Worm (Caenorhabditis elegans) whole organism, mixed stage, embryonic: Measurements from ENCODE around the gene K06A9.3.
A peak's percentile ranks its signal among the peaks of the same experiment; 100 is the strongest.

ENCODE experiments used
- M03D4.4 ChIP-seq: sonication (generic microtip); optimal IDR thresholded peaks from 2 replicates; lab custom pipeline; 2017; ENCODE audit warnings: mild to moderate bottlenecking, missing genetic modification characterization, missing compliant biosample characterization
- bed-3 ChIP-seq: fragments of 200-800 bp; sonication (Bioruptor generic); optimal IDR thresholded peaks from 3 replicates; lab custom pipeline; 2018; ENCODE audit warnings: mild to moderate bottlenecking, missing genetic modification characterization, moderate library complexity, missing compliant biosample characterization
- blmp-1 ChIP-seq: fragments of 150-350 bp; optimal IDR thresholded peaks from 2 replicates; lab custom pipeline; 2014; ENCODE audit warnings: missing biosample characterization, missing genetic modification characterization
- ceh-43 ChIP-seq: fragments of 200-800 bp; sonication (Bioruptor generic); optimal IDR thresholded peaks from 2 replicates; lab custom pipeline; 2018; ENCODE audit warnings: mild to moderate bottlenecking, missing genetic modification characterization, moderate library complexity, missing compliant biosample characterization
- ceh-83 ChIP-seq: fragments of 200-800 bp; sonication (Bioruptor generic); optimal IDR thresholded peaks from 2 replicates; lab custom pipeline; 2018; ENCODE audit warnings: mild to moderate bottlenecking, missing genetic modification characterization, missing compliant biosample characterization
- cnd-1 ChIP-seq: fragments of 200-800 bp; sonication (Bioruptor generic); optimal IDR thresholded peaks from 2 replicates; lab custom pipeline; 2018; ENCODE audit warnings: mild to moderate bottlenecking, missing genetic modification characterization, missing compliant biosample characterization
- drap-1 ChIP-seq: fragments of 200-800 bp; sonication (Bioruptor generic); optimal IDR thresholded peaks from 3 replicates; lab custom pipeline; 2018; ENCODE audit warnings: mild to moderate bottlenecking, missing genetic modification characterization, missing compliant biosample characterization
- elt-1 ChIP-seq: sonication (generic microtip); optimal IDR thresholded peaks from 2 replicates; lab custom pipeline; 2017; ENCODE audit warnings: missing genetic modification characterization, mild to moderate bottlenecking, missing compliant biosample characterization, antibody characterized with exemption, moderate library complexity, borderline replicate concordance; ENCODE audit not compliant: insufficient read depth
- flh-1 ChIP-seq: fragments of 200-800 bp; sonication (Bioruptor generic); optimal IDR thresholded peaks from 2 replicates; lab custom pipeline; 2018; ENCODE audit warnings: mild to moderate bottlenecking, missing genetic modification characterization, moderate library complexity, missing compliant biosample characterization
- ham-2 ChIP-seq: fragments of 200-800 bp; sonication (Bioruptor generic); optimal IDR thresholded peaks from 2 replicates; lab custom pipeline; 2018; ENCODE audit warnings: mild to moderate bottlenecking, missing genetic modification characterization, missing compliant biosample characterization
- hlh-1 ChIP-seq: fragments of 150-350 bp; optimal IDR thresholded peaks from 2 replicates; lab custom pipeline; 2014; ENCODE audit warnings: missing biosample characterization, missing genetic modification reagents, missing genetic modification characterization
- lin-13 ChIP-seq: fragments of 150-350 bp; optimal IDR thresholded peaks from 2 replicates; lab custom pipeline; 2014; ENCODE audit warnings: missing biosample characterization, missing genetic modification characterization
- lsy-2 ChIP-seq: fragments of 150-350 bp; optimal IDR thresholded peaks from 2 replicates; lab custom pipeline; 2014; ENCODE audit warnings: missing biosample characterization, missing genetic modification characterization
- mab-5 ChIP-seq: fragments of 150-350 bp; optimal IDR thresholded peaks from 2 replicates; lab custom pipeline; 2014; ENCODE audit warnings: missing biosample characterization, missing genetic modification characterization
- mep-1 ChIP-seq: fragments of 150-350 bp; optimal IDR thresholded peaks from 2 replicates; lab custom pipeline; 2017; ENCODE audit warnings: missing biosample characterization, missing genetic modification reagents, missing genetic modification characterization, inconsistent platforms
- nhr-237 ChIP-seq: fragments of 150-350 bp; optimal IDR thresholded peaks from 2 replicates; lab custom pipeline; 2014; ENCODE audit warnings: missing biosample characterization, missing genetic modification characterization
- nhr-28 ChIP-seq: fragments of 150-350 bp; optimal IDR thresholded peaks from 2 replicates; lab custom pipeline; 2014; ENCODE audit warnings: missing biosample characterization, missing genetic modification characterization
- nhr-76 ChIP-seq: sonication (generic microtip); optimal IDR thresholded peaks from 2 replicates; lab custom pipeline; 2017; ENCODE audit warnings: missing biosample characterization, missing genetic modification characterization
- pha-4 ChIP-seq: fragments of 150-350 bp; optimal IDR thresholded peaks from 2 replicates; lab custom pipeline; 2018; ENCODE audit warnings: missing biosample characterization, missing genetic modification reagents, missing genetic modification characterization
- snpc-4 ChIP-seq: fragments of 150-350 bp; optimal IDR thresholded peaks from 2 replicates; lab custom pipeline; 2014; ENCODE audit warnings: missing biosample characterization, missing genetic modification characterization
- sptf-1 ChIP-seq: sonication (generic microtip); optimal IDR thresholded peaks from 2 replicates; lab custom pipeline; 2017; ENCODE audit warnings: mild to moderate bottlenecking, missing genetic modification characterization, moderate library complexity, missing compliant biosample characterization
- tbx-8 ChIP-seq: fragments of 200-800 bp; sonication (Bioruptor generic); optimal IDR thresholded peaks from 2 replicates; lab custom pipeline; 2018; ENCODE audit warnings: mild to moderate bottlenecking, missing genetic modification characterization, moderate library complexity, missing compliant biosample characterization
- unc-120 ChIP-seq: sonication (generic microtip); optimal IDR thresholded peaks from 2 replicates; lab custom pipeline; 2017; ENCODE audit warnings: missing genetic modification characterization, missing compliant biosample characterization; ENCODE audit not compliant: poor library complexity, severe bottlenecking
- unc-39 ChIP-seq: fragments of 150-350 bp; optimal IDR thresholded peaks from 2 replicates; lab custom pipeline; 2014; ENCODE audit warnings: missing biosample characterization, missing genetic modification characterization
- unc-62 ChIP-seq: fragments of 150-350 bp; optimal IDR thresholded peaks from 2 replicates; lab custom pipeline; 2014; ENCODE audit warnings: missing biosample characterization, missing genetic modification reagents, missing genetic modification characterization
- ztf-11 ChIP-seq: fragments of 150-350 bp; optimal IDR thresholded peaks from 2 replicates; lab custom pipeline; 2014; ENCODE audit warnings: missing biosample characterization, missing genetic modification characterization

Gene K06A9.3

ce11 chrX:1521387-1521786, 13.8 kb downstream of the K06A9.3 start, which contains the start of gene toca-1:
TSS of gene toca-1 (minus strand) at chrX:1521487.
- TF ChIP-seq elt-1 (no peak), lin-13 (tag; lab: Kevin White, UChicago) (no peak), unc-62 (GFP tag; lab: Kevin White, UChicago) (no peak), nhr-28 (tag; lab: Kevin White, UChicago) (no peak), ztf-11 (tag; lab: Kevin White, UChicago) (no peak), blmp-1 (tag; lab: Kevin White, UChicago) (no peak), unc-39 (tag; lab: Kevin White, UChicago) (no peak), nhr-237 (tag; lab: Kevin White, UChicago) (no peak), M03D4.4 (tag; lab: Kevin White, UChicago) (no peak)
- TF ChIP-seq, all 35 proteins: peak for 0

DNA sequence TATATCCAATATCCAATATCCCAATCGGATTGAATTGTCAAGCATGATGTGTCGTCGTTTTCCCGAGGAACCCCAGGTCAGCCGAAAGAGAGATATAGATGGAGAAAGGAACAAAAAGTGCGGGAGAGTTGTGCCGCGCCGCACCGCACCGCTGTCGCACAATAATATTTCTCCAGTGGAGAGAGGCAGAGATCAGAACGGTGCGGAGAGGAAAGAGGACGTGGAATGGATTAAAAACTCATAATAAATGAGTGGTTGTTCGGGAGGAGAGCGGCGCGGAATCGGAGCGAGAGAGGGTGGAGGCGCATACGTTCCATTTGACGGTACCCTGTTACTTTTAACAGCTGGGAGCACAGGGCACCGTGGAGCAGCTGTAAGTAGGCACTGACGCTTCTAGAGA, 17.6 kb downstream of the K06A9.3 start:
- TF ChIP-seq M03D4.4 (tag; lab: Kevin White, UChicago): no peak
- peak; percentile 4 for TF ChIP-seq unc-120 (tag; lab: Kevin White, UChicago)

DNA sequence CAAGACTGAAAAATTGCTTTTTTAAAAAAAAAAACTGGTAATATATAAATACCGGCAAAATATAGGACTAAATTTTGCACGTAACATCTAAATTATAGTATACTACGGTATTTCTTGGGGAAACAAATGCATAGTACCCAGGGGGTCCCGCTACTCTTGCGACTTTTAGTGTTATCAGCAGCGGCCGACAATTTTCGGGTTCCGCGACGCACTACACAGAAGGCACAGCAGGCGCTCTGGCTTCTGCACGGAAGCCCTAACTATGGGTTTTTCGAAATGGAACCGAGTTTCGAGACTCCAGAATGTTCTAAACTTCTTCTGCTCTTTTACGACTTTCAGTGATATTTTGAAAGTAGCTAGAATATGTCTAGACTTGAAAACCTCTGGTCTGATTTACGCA, 18.6 kb downstream of the K06A9.3 start:
- TF ChIP-seq unc-120 (tag; lab: Kevin White, UChicago): no peak
- no peak for TF ChIP-seq lsy-2
- no peak for TF ChIP-seq blmp-1 (tag; lab: Kevin White, UChicago)
- TF ChIP-seq mep-1 (tag; lab: Kevin White, UChicago): no peak
- no peak for TF ChIP-seq unc-39 (tag; lab: Kevin White, UChicago)
- no peak for TF ChIP-seq sptf-1 (tag; lab: Kevin White, UChicago)
- no peak for TF ChIP-seq tbx-8 (GFP tag; lab: Kevin White, UChicago)
- TF ChIP-seq nhr-76: no peak
- TF ChIP-seq mab-5 (tag; lab: Kevin White, UChicago): no peak
- TF ChIP-seq nhr-237 (tag; lab: Kevin White, UChicago): no peak
- TF ChIP-seq ceh-83: no peak
- no peak for TF ChIP-seq nhr-28 (tag; lab: Kevin White, UChicago)
- TF ChIP-seq pha-4 (tag; lab: Kevin White, UChicago): no peak
- no peak for TF ChIP-seq ztf-11 (tag; lab: Kevin White, UChicago)
- TF ChIP-seq bed-3: no peak
- no peak for TF ChIP-seq ceh-43 (GFP tag; lab: Kevin White, UChicago)
- no peak for TF ChIP-seq ham-2 (GFP tag; lab: Kevin White, UChicago)

ce11 chrX:1513153-1513552, 22.0 kb downstream of the K06A9.3 start:
- TF ChIP-seq tbx-8 (GFP tag; lab: Kevin White, UChicago) (no peak), ztf-11 (tag; lab: Kevin White, UChicago) (no peak)
- TF ChIP-seq, all 35 proteins: peak for 0

ce11 chrX:1512307-1512706, 22.9 kb downstream of the K06A9.3 start:
- TF ChIP-seq lsy-2: no peak
- no peak for TF ChIP-seq ham-2 (GFP tag; lab: Kevin White, UChicago)
- no peak for TF ChIP-seq tbx-8 (GFP tag; lab: Kevin White, UChicago)
- TF ChIP-seq elt-1: no peak
- TF ChIP-seq unc-62 (GFP tag; lab: Kevin White, UChicago): no peak
- no peak for TF ChIP-seq cnd-1 (tag; lab: Kevin White, UChicago)
- no peak for TF ChIP-seq flh-1 (GFP tag; lab: Kevin White, UChicago)
- no peak for TF ChIP-seq ztf-11 (tag; lab: Kevin White, UChicago)
- no peak for TF ChIP-seq drap-1 (GFP tag; lab: Kevin White, UChicago)
- TF ChIP-seq snpc-4: no peak
- TF ChIP-seq nhr-237 (tag; lab: Kevin White, UChicago): no peak

ce11 chrX:1504529-1505080, 30.6 kb downstream of the K06A9.3 start:
- TF ChIP-seq cnd-1 (tag; lab: Kevin White, UChicago) (no peak), hlh-1 (tag; lab: Kevin White, UChicago) (peak; percentile 42)
